Worm (Caenorhabditis elegans) whole organism, L2 larva: ENCODE data around the gene clec-82.

Source experiments
- F13H6.1 ChIP-seq: sonication (generic microtip); optimal IDR thresholded peaks from 2 replicates; lab custom pipeline; 2016; ENCODE audit warnings: missing genetic modification characterization, missing compliant biosample characterization
- R02D3.7 ChIP-seq: fragments of 150-350 bp; optimal IDR thresholded peaks from 2 replicates; lab custom pipeline; 2014; ENCODE audit warnings: missing biosample characterization, missing genetic modification characterization
- Y55F3AM.14 ChIP-seq: fragments of 200-800 bp; sonication (Bioruptor generic); optimal IDR thresholded peaks from 2 replicates; lab custom pipeline; 2018; ENCODE audit warnings: mild to moderate bottlenecking, missing genetic modification characterization, missing compliant biosample characterization
- aly-2 ChIP-seq: fragments of 150-350 bp; optimal IDR thresholded peaks from 2 replicates; lab custom pipeline; 2014; ENCODE audit warnings: missing biosample characterization, missing genetic modification characterization
- blmp-1 ChIP-seq: sonication (generic microtip); optimal IDR thresholded peaks from 2 replicates; lab custom pipeline; 2017; ENCODE audit warnings: missing genetic modification characterization, mild to moderate bottlenecking, missing compliant biosample characterization, antibody characterized with exemption, moderate library complexity; ENCODE audit not compliant: insufficient read depth
- ceh-16 ChIP-seq: fragments of 150-350 bp; optimal IDR thresholded peaks from 2 replicates; lab custom pipeline; 2014; ENCODE audit warnings: missing biosample characterization, missing genetic modification characterization
- ceh-82 ChIP-seq: fragments of 150-350 bp; optimal IDR thresholded peaks from 2 replicates; lab custom pipeline; 2014; ENCODE audit warnings: missing biosample characterization, missing genetic modification characterization
- crh-2 ChIP-seq: sonication (generic microtip); optimal IDR thresholded peaks from 2 replicates; lab custom pipeline; 2017; ENCODE audit warnings: missing biosample characterization, missing genetic modification characterization
- dmd-4 ChIP-seq: sonication (generic microtip); optimal IDR thresholded peaks from 2 replicates; lab custom pipeline; 2017; ENCODE audit warnings: missing biosample characterization, missing genetic modification characterization
- elt-3 ChIP-seq: sonication (generic microtip); optimal IDR thresholded peaks from 2 replicates; lab custom pipeline; 2017; ENCODE audit warnings: missing biosample characterization, missing genetic modification characterization
- fos-1 ChIP-seq: fragments of 150-350 bp; optimal IDR thresholded peaks from 2 replicates; lab custom pipeline; 2014; ENCODE audit warnings: missing biosample characterization, missing genetic modification characterization
- gmeb-1 ChIP-seq: fragments of 150-350 bp; optimal IDR thresholded peaks from 2 replicates; lab custom pipeline; 2014; ENCODE audit warnings: missing biosample characterization, missing genetic modification characterization
- lin-39 ChIP-seq: fragments of 150-350 bp; optimal IDR thresholded peaks from 2 replicates; lab custom pipeline; 2014; ENCODE audit warnings: missing biosample characterization, missing genetic modification reagents, missing genetic modification characterization
- lsy-2 ChIP-seq, 2 experiments: fragments of 150-350 bp in 1 of 2; sonication (generic microtip) in 1 of 2; optimal IDR thresholded peaks; 2 replicates each; lab custom pipeline; 2014 to 2017; ENCODE audit warnings: missing biosample characterization in 2 of 2, missing genetic modification characterization in 2 of 2
- mbf-1 ChIP-seq: sonication (generic microtip); optimal IDR thresholded peaks from 2 replicates; lab custom pipeline; 2017; ENCODE audit warnings: missing biosample characterization, missing genetic modification characterization
- mdl-1 ChIP-seq, 2 experiments: fragments of 150-350 bp in 1 of 2; sonication (generic microtip) in 1 of 2; optimal IDR thresholded peaks; 2 replicates each; lab custom pipeline; 2017; ENCODE audit warnings: missing biosample characterization in 2 of 2, missing genetic modification characterization in 2 of 2
- nhr-10 ChIP-seq: sonication (generic microtip); optimal IDR thresholded peaks from 2 replicates; lab custom pipeline; 2017; ENCODE audit warnings: missing biosample characterization, missing genetic modification characterization
- nhr-11 ChIP-seq: fragments of 150-350 bp; optimal IDR thresholded peaks from 2 replicates; lab custom pipeline; 2014; ENCODE audit warnings: missing biosample characterization, missing genetic modification characterization
- nhr-12 ChIP-seq: fragments of 150-350 bp; optimal IDR thresholded peaks from 2 replicates; lab custom pipeline; 2014; ENCODE audit warnings: missing biosample characterization, missing genetic modification characterization
- nhr-129 ChIP-seq: fragments of 150-350 bp; optimal IDR thresholded peaks from 2 replicates; lab custom pipeline; 2014; ENCODE audit warnings: missing biosample characterization, missing genetic modification characterization
- nhr-25 ChIP-seq: fragments of 150-350 bp; sonication (generic microtip); optimal IDR thresholded peaks from 3 replicates; lab custom pipeline; 2014; ENCODE audit warnings: missing biosample characterization, missing genetic modification characterization
- sem-4 ChIP-seq: fragments of 150-350 bp; optimal IDR thresholded peaks from 2 replicates; lab custom pipeline; 2014; ENCODE audit warnings: missing biosample characterization, missing genetic modification reagents, missing genetic modification characterization
- skn-1 ChIP-seq: sonication (generic microtip); optimal IDR thresholded peaks from 2 replicates; lab custom pipeline; 2017; ENCODE audit warnings: missing biosample characterization, missing genetic modification characterization
- sma-3 ChIP-seq: sonication (generic microtip); optimal IDR thresholded peaks from 2 replicates; lab custom pipeline; 2016; ENCODE audit warnings: missing genetic modification reagents, missing genetic modification characterization, missing compliant biosample characterization
- sma-9 ChIP-seq, 2 experiments: fragments of 150-350 bp in 1 of 2; sonication (generic microtip) in 1 of 2; optimal IDR thresholded peaks; 2 replicates each; lab custom pipeline; 2014 to 2016; ENCODE audit warnings: missing genetic modification characterization in 2 of 2, mild to moderate bottlenecking in 1 of 2, missing biosample characterization in 1 of 2, missing compliant biosample characterization in 1 of 2, missing genetic modification reagents in 1 of 2, moderate library complexity in 1 of 2
- unc-39 ChIP-seq: fragments of 150-350 bp; optimal IDR thresholded peaks from 2 replicates; lab custom pipeline; 2014; ENCODE audit warnings: missing biosample characterization, missing genetic modification characterization
- unc-62 ChIP-seq: fragments of 150-350 bp; optimal IDR thresholded peaks from 2 replicates; lab custom pipeline; 2014; ENCODE audit warnings: missing biosample characterization, missing genetic modification reagents, missing genetic modification characterization
- ztf-11 ChIP-seq: sonication (generic microtip); optimal IDR thresholded peaks from 2 replicates; lab custom pipeline; 2017; ENCODE audit warnings: missing biosample characterization, missing genetic modification characterization
- ztf-4 ChIP-seq: fragments of 150-350 bp; optimal IDR thresholded peaks from 2 replicates; lab custom pipeline; 2014; ENCODE audit warnings: missing biosample characterization, missing genetic modification characterization

clec-82 gene

DNA sequence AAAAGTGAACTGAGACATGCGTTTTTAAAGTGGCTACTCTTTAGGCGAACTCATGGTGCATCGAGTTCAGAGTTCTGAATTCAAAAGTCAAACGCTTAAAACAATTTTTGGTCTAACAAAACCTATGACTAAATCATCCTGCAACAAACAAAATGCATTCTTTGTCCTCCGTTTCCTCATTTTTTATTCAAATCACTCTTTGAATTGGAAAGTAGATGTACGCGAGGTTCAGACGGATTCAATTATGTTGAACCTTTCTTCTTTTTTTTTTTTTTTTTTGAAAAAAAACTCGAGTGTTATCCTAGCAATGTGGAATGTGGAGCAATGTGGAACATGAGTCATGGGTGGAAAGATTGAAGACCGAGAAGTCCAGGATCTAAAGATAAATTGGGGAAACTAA is 23.3 kb downstream of the clec-82 start:
- no peak for TF ChIP-seq blmp-1
- no peak for TF ChIP-seq lin-39 (tag; lab: Kevin White, UChicago)
- no peak for TF ChIP-seq nhr-11 (tag; lab: Kevin White, UChicago)
- TF ChIP-seq ceh-82 (tag; lab: Kevin White, UChicago): no peak
- TF ChIP-seq sma-3 (GFP tag; lab: Kevin White, UChicago): no peak
- no peak for TF ChIP-seq unc-62
- TF ChIP-seq mdl-1 (tag; optimal IDR thresholded peaks at IDR 0.05; lab: Kevin White, UChicago): no peak
- TF ChIP-seq lsy-2 (tag; optimal IDR thresholded peaks at IDR 0.05; lab: Kevin White, UChicago): no peak

DNA sequence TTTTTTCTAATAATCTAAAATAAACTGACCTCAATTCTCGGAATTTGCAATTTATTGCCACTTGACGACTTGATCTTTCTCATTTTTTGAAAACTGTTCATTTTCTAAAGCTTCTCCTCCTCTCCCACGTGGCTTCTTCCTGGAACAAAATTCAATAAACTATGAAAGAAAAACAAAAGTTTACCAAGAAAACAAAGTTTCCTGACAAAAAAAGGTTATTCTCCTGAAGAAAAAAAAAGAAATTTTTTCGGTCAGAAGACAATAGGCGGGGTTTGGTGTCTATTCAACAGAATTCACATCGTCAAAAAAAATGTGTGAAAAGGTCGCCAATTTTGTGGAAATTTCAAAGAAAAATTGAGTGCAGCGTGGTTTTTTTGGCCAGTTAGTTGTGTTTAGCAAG is 29.3 kb downstream of the clec-82 start, which contains the start of gene Y54G2A.16:
Gene Y54G2A.16 (minus strand): TSS at position 101 of the 400 bp plus-strand sequence.
- TF ChIP-seq R02D3.7 (tag; lab: Kevin White, UChicago): no peak
- TF ChIP-seq unc-39 (tag; lab: Kevin White, UChicago): no peak
- no peak for TF ChIP-seq dmd-4 (tag; lab: Kevin White, UChicago)
- TF ChIP-seq nhr-11 (tag; lab: Kevin White, UChicago): no peak
- TF ChIP-seq mbf-1 (tag; lab: Kevin White, UChicago): no peak
- TF ChIP-seq crh-2 (tag; lab: Kevin White, UChicago): no peak
- TF ChIP-seq ceh-16 (tag; lab: Kevin White, UChicago): no peak
- TF ChIP-seq sma-3 (GFP tag; lab: Kevin White, UChicago): no peak
- TF ChIP-seq lsy-2 (tag; optimal IDR thresholded peaks at IDR 0.05; lab: Kevin White, UChicago): no peak
- no peak for TF ChIP-seq mdl-1 (tag; optimal IDR thresholded peaks at IDR 0.05; lab: Kevin White, UChicago)
- TF ChIP-seq nhr-25 (tag; lab: Kevin White, UChicago): no peak
- TF ChIP-seq gmeb-1: no peak
- TF ChIP-seq nhr-10 (tag; lab: Kevin White, UChicago): no peak
- no peak for TF ChIP-seq sma-9 (GFP tag; optimal IDR thresholded peaks at IDR 0.05; lab: Kevin White, UChicago)
- no peak for TF ChIP-seq sma-9 (tag; optimal IDR thresholded peaks at IDR 0.05; lab: Kevin White, UChicago)
- no peak for TF ChIP-seq Y55F3AM.14
- no peak for TF ChIP-seq elt-3
- TF ChIP-seq skn-1 (tag; lab: Kevin White, UChicago): no peak

DNA sequence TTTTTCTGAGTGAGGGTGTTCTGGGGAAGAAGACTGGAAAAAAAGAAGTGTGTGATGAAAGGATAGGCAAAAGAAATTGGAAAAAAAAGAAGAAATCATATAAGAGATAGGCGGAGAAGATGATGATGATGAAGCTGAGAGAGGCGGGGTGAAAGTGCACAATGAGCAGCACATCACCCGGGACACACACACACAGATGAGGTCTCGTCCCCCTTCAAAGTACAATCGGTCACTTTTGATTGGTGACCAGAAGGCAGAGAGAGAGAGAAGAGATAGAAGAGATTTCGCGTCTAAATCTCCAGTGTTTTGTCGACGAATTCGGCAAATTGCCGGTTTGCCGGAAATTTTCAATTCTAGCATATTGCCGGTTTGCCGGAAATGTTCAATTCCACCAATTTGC is 49.8 kb downstream of the clec-82 start:
- TF ChIP-seq nhr-129 (tag; lab: Kevin White, UChicago) (peak; percentile 26), F13H6.1 (tag; lab: Kevin White, UChicago) (peak; percentile 94), sem-4 (tag; lab: Kevin White, UChicago) (no peak), lsy-2 (tag; optimal IDR thresholded peaks at IDR 0.05; lab: Kevin White, UChicago) (peak in 1 of 2 experiments; percentile 11), aly-2 (tag; lab: Kevin White, UChicago) (no peak), nhr-25 (tag; lab: Kevin White, UChicago) (no peak)
- TF ChIP-seq, all 48 proteins: peak for 3

DNA sequence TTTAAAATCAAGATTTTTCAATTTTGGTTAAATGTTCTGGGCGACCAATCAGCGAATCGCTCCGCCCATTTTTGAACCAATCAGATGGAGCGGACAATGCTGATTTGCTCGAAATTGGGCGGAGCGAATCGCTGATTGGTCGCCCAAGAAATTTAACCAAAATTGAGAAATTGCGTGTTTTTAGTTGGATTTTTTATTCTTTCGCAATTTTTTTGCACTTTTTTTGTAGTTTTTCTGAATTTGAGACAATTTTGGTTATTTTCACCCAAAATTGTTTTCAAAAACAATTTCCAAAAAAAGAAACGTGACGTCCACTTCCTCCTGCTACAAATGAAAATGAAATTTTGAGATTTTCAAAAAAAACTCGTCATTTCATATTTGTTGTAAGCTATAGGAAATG is 51.2 kb downstream of the clec-82 start, which contains the start of gene dml-1:
Gene dml-1 (plus strand): TSS at position 301 of the 400 bp plus-strand sequence.
- TF ChIP-seq crh-2 (tag; lab: Kevin White, UChicago): no peak
- no peak for TF ChIP-seq Y55F3AM.14
- no peak for TF ChIP-seq nhr-12 (tag; lab: Kevin White, UChicago)

DNA sequence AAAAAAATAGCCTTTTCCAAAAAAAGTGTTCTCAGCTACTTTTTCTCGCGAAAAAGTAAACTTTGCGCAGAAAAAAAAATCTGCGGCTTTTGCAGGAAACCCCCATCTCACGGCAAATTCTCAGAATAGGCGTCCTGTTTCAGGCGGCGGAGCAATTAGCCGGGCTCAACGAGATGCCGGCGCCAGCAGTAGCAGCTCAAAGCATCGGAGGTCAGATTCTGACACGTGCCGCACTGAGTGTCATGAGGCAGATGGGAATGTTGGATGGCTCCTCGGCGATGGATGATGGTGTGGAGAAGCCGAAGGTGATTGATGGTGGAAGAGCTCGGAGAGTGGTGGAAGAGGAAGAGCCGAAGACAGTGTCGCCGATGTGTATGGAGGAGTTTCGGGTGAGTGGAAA is 51.8 kb downstream of the clec-82 start:
- TF ChIP-seq fos-1 (tag; lab: Kevin White, UChicago): no peak
- no peak for TF ChIP-seq nhr-25 (tag; lab: Kevin White, UChicago)
- TF ChIP-seq elt-3: no peak
- no peak for TF ChIP-seq dmd-4 (tag; lab: Kevin White, UChicago)
- TF ChIP-seq nhr-10 (tag; lab: Kevin White, UChicago): no peak
- TF ChIP-seq ztf-4 (tag; lab: Kevin White, UChicago): no peak
- TF ChIP-seq ztf-11 (tag; lab: Kevin White, UChicago): no peak
- no peak for TF ChIP-seq mbf-1 (tag; lab: Kevin White, UChicago)
